Fruit fly (Drosophila melanogaster) Kc167 (cell line): ENCODE data around the gene aph-1.

Experiments used
- Myc ChIP-seq: fragments of >200 bp; optimal IDR thresholded peaks from 2 replicates; lab custom pipeline; 2017; ENCODE audit warnings: missing external identifiers
- Sin3A ChIP-seq: fragments of >200 bp; optimal IDR thresholded peaks from 2 replicates; lab custom pipeline; 2018; ENCODE audit warnings: missing external identifiers
- h ChIP-seq: fragments of >200 bp; optimal IDR thresholded peaks from 3 replicates; lab custom pipeline; 2018; ENCODE audit warnings: missing external identifiers
- insv ChIP-seq: fragments of >200 bp; optimal IDR thresholded peaks from 3 replicates; lab custom pipeline; 2018; ENCODE audit warnings: missing external identifiers
- psq ChIP-seq: fragments of >200 bp; optimal IDR thresholded peaks from 2 replicates; lab custom pipeline; 2017; ENCODE audit warnings: missing external identifiers

dm6 chr2L:2771676-2772075 lies 5.6 kb downstream of the aph-1 start, which contains the start of gene CG15399:
- TF ChIP-seq h (lab: Kevin White, UChicago) (no peak), insv (lab: Kevin White, UChicago) (no peak), psq (no peak), Sin3A (lab: Kevin White, UChicago) (no peak), Myc (lab: Kevin White, UChicago) (no peak)
